Fruit fly (Drosophila melanogaster) whole organism, embryonic: Measurements from ENCODE around the gene CG5910.

Experiments
- Adf1 ChIP-seq: fragments of 200-800 bp; sonication (Bioruptor generic); IDR thresholded peaks from 2 replicates; pipeline ENCODE4 v1.3.6; 2022; ENCODE audit warnings: missing biosample characterization, missing genetic modification characterization
- BtbVII ChIP-seq: fragments of 200-800 bp; sonication (Bioruptor generic); optimal IDR thresholded peaks from 3 replicates; lab custom pipeline; 2017; ENCODE audit warnings: missing biosample characterization, mild to moderate bottlenecking, missing genetic modification characterization
- CG12155 ChIP-seq: fragments of 200-800 bp; sonication (Bioruptor generic); optimal IDR thresholded peaks from 3 replicates; lab custom pipeline; 2016; ENCODE audit warnings: missing biosample characterization, missing genetic modification characterization
- CG12659 ChIP-seq: fragments of 200-800 bp; sonication (Bioruptor generic); optimal IDR thresholded peaks from 3 replicates; lab custom pipeline; 2017; ENCODE audit warnings: mild to moderate bottlenecking, missing biosample characterization, missing genetic modification reagents, missing genetic modification characterization
- CG33557 ChIP-seq: fragments of 200-800 bp; sonication (Bioruptor generic); optimal IDR thresholded peaks from 2 replicates; lab custom pipeline; 2019; ENCODE audit warnings: missing biosample characterization, mild to moderate bottlenecking, missing genetic modification characterization, moderate library complexity
- CG3838 ChIP-seq: fragments of 200-800 bp; sonication (Bioruptor generic); optimal IDR thresholded peaks from 3 replicates; lab custom pipeline; 2016; ENCODE audit warnings: missing biosample characterization, missing genetic modification characterization
- MBD-R2 ChIP-seq: fragments of 200-800 bp; sonication (Bioruptor generic); IDR thresholded peaks from 2 replicates; pipeline ENCODE4 v1.3.6; 2022; ENCODE audit warnings: missing biosample characterization, missing genetic modification characterization
- Taf1 ChIP-seq: fragments of 200-800 bp; sonication (Bioruptor generic); IDR thresholded peaks from 2 replicates; pipeline ENCODE4 v1.3.6; 2022; ENCODE audit warnings: missing biosample characterization, missing genetic modification characterization
- grn ChIP-seq: fragments of 200-800 bp; sonication (Bioruptor generic); optimal IDR thresholded peaks from 3 replicates; lab custom pipeline; 2017; ENCODE audit warnings: missing biosample characterization, missing genetic modification characterization
- nom ChIP-seq: fragments of 200-800 bp; sonication (Bioruptor generic); optimal IDR thresholded peaks from 2 replicates; lab custom pipeline; 2017; ENCODE audit warnings: missing biosample characterization, missing genetic modification characterization, mild to moderate bottlenecking, moderate library complexity, missing genetic modification reagents
- sob ChIP-seq: fragments of 200-800 bp; sonication (Bioruptor generic); IDR thresholded peaks from 2 replicates; pipeline ENCODE4 v1.3.6; 2022; ENCODE audit warnings: missing biosample characterization, missing genetic modification characterization
- tx ChIP-seq: fragments of 200-800 bp; sonication (Bioruptor generic); optimal IDR thresholded peaks from 2 replicates; lab custom pipeline; 2016; ENCODE audit warnings: missing biosample characterization, missing genetic modification characterization

DNA sequence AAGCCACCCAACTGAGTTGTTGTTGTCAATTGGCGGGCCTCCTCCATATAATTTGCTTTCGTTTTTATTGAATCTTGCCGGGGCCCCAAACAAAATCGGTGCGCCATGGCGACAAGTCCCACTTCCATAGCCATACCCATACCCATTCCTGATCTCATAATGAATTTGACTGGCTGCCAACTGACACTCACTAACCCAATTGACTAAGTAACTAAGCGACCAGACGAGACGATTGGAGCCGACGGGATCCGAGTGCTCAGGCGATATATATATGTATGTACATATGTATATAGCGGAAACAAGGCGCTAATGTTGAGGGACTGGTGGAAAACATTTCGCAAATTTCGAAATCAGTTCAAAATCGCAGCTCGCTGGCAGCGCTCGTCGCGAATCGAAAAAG is 24.4 kb downstream of the CG5910 start, which contains the start of gene Tdh:
- no peak for TF ChIP-seq grn (GFP tag; lab: Kevin White, UChicago)
- TF ChIP-seq tx (GFP tag; lab: Kevin White, UChicago), result no peak
- no peak for TF ChIP-seq nom (GFP tag; lab: Kevin White, UChicago)
- TF ChIP-seq CG3838, result no peak
- no peak for TF ChIP-seq Taf1 (GFP tag; lab: Robert Waterston, UW)
- no peak for TF ChIP-seq BtbVII (GFP tag; lab: Kevin White, UChicago)
- no peak for TF ChIP-seq MBD-R2 (GFP tag; lab: Robert Waterston, UW)
- no peak for TF ChIP-seq sob (GFP tag; lab: Robert Waterston, UW)
- no peak for TF ChIP-seq CG12659 (GFP tag; lab: Kevin White, UChicago)
- no peak for TF ChIP-seq CG33557 (GFP tag; lab: Kevin White, UChicago)
- TF ChIP-seq Adf1, result no peak
- no peak for TF ChIP-seq CG12155 (GFP tag; lab: Kevin White, UChicago)
